Worm (Caenorhabditis elegans) whole organism, late embryonic: ENCODE measurements around the gene Y62H9A.2.
A peak's percentile ranks its signal among the peaks of the same experiment; 100 is the strongest.

Experiments used
- C08G9.2 ChIP-seq: sonication (generic microtip); optimal IDR thresholded peaks from 2 replicates; lab custom pipeline; 2016; ENCODE audit warnings: mild to moderate bottlenecking, missing genetic modification characterization, moderate library complexity, missing compliant biosample characterization
- C38D4.7 ChIP-seq: fragments of 200-800 bp; sonication (Bioruptor generic); optimal IDR thresholded peaks from 2 replicates; lab custom pipeline; 2018; ENCODE audit warnings: mild to moderate bottlenecking, missing genetic modification characterization, moderate library complexity, missing compliant biosample characterization
- F13H6.1 ChIP-seq: sonication (generic microtip); optimal IDR thresholded peaks from 2 replicates; lab custom pipeline; 2016; ENCODE audit warnings: missing genetic modification characterization, missing compliant biosample characterization
- K02D7.2 ChIP-seq: sonication (generic microtip); optimal IDR thresholded peaks from 2 replicates; lab custom pipeline; 2017; ENCODE audit warnings: mild to moderate bottlenecking, missing genetic modification characterization, missing compliant biosample characterization
- K09A11.1 ChIP-seq: sonication (generic microtip); optimal IDR thresholded peaks from 2 replicates; lab custom pipeline; 2017; ENCODE audit warnings: antibody characterized with exemption, mild to moderate bottlenecking, missing genetic modification characterization, missing compliant biosample characterization; ENCODE audit not compliant: insufficient read depth
- Y22D7AL.16 ChIP-seq: sonication (generic microtip); optimal IDR thresholded peaks from 2 replicates; lab custom pipeline; 2016; ENCODE audit warnings: missing genetic modification characterization, missing compliant biosample characterization
- ceh-14 ChIP-seq: sonication (generic microtip); optimal IDR thresholded peaks from 2 replicates; lab custom pipeline; 2016; ENCODE audit warnings: missing genotype, missing genetic modification characterization, missing compliant biosample characterization
- ceh-18 ChIP-seq: sonication (generic microtip); optimal IDR thresholded peaks from 2 replicates; lab custom pipeline; 2016; ENCODE audit warnings: missing genetic modification characterization, missing compliant biosample characterization
- ceh-24 ChIP-seq: sonication (generic microtip); optimal IDR thresholded peaks from 2 replicates; lab custom pipeline; 2016; ENCODE audit warnings: mild to moderate bottlenecking, missing genetic modification characterization, missing compliant biosample characterization
- ceh-30 ChIP-seq: fragments of 150-350 bp; optimal IDR thresholded peaks from 2 replicates; lab custom pipeline; 2014; ENCODE audit warnings: missing biosample characterization, missing genetic modification characterization
- ceh-48 ChIP-seq: sonication (generic microtip); optimal IDR thresholded peaks from 2 replicates; lab custom pipeline; 2016; ENCODE audit warnings: missing genetic modification characterization, inconsistent platforms, missing compliant biosample characterization
- ceh-6 ChIP-seq: fragments of 200-800 bp; sonication (Bioruptor generic); optimal IDR thresholded peaks from 2 replicates; lab custom pipeline; 2018; ENCODE audit warnings: mild to moderate bottlenecking, missing genetic modification characterization, missing compliant biosample characterization
- dmd-4 ChIP-seq: sonication (generic microtip); optimal IDR thresholded peaks from 2 replicates; lab custom pipeline; 2016; ENCODE audit warnings: borderline replicate concordance, missing genetic modification characterization, missing compliant biosample characterization
- elt-2 ChIP-seq: sonication (generic microtip); optimal IDR thresholded peaks from 2 replicates; lab custom pipeline; 2016; ENCODE audit warnings: missing genetic modification reagents, missing genetic modification characterization, missing compliant biosample characterization
- elt-4 ChIP-seq: sonication (generic microtip); optimal IDR thresholded peaks from 2 replicates; lab custom pipeline; 2016; ENCODE audit warnings: missing genetic modification characterization, missing compliant biosample characterization
- ets-4 ChIP-seq: sonication (generic microtip); optimal IDR thresholded peaks from 2 replicates; lab custom pipeline; 2016; ENCODE audit warnings: missing genetic modification characterization, missing compliant biosample characterization
- hlh-13 ChIP-seq: fragments of 200-800 bp; sonication (Bioruptor generic); optimal IDR thresholded peaks from 2 replicates; lab custom pipeline; 2018; ENCODE audit warnings: mild to moderate bottlenecking, missing genetic modification characterization, missing compliant biosample characterization
- hlh-15 ChIP-seq: sonication (generic microtip); optimal IDR thresholded peaks from 2 replicates; lab custom pipeline; 2016; ENCODE audit warnings: missing genetic modification characterization, missing compliant biosample characterization
- hlh-6 ChIP-seq: sonication (generic microtip); optimal IDR thresholded peaks from 2 replicates; lab custom pipeline; 2016; ENCODE audit warnings: missing genotype, missing genetic modification characterization, missing compliant biosample characterization
- hlh-8 ChIP-seq: sonication (generic microtip); optimal IDR thresholded peaks from 2 replicates; lab custom pipeline; 2016; ENCODE audit warnings: missing genotype, missing genetic modification characterization, missing compliant biosample characterization
- lim-6 ChIP-seq: sonication (generic microtip); optimal IDR thresholded peaks from 2 replicates; lab custom pipeline; 2016; ENCODE audit warnings: missing genetic modification characterization, missing compliant biosample characterization
- lin-11 ChIP-seq: fragments of 200-800 bp; sonication (Bioruptor generic); optimal IDR thresholded peaks from 2 replicates; lab custom pipeline; 2018; ENCODE audit warnings: mild to moderate bottlenecking, missing genetic modification characterization, missing compliant biosample characterization
- madf-2 ChIP-seq: sonication (generic microtip); optimal IDR thresholded peaks from 2 replicates; lab custom pipeline; 2017; ENCODE audit warnings: missing genetic modification characterization, missing compliant biosample characterization
- nfya-1 ChIP-seq: sonication (generic microtip); optimal IDR thresholded peaks from 2 replicates; lab custom pipeline; 2017; ENCODE audit warnings: missing genetic modification characterization, mild to moderate bottlenecking, missing compliant biosample characterization, antibody characterized with exemption, moderate library complexity
- nhr-232 ChIP-seq: sonication (generic microtip); optimal IDR thresholded peaks from 2 replicates; lab custom pipeline; 2016; ENCODE audit warnings: missing genetic modification characterization, missing compliant biosample characterization
- npax-4 ChIP-seq: sonication (generic microtip); optimal IDR thresholded peaks from 2 replicates; lab custom pipeline; 2016; ENCODE audit warnings: missing genetic modification characterization, missing compliant biosample characterization
- pag-3 ChIP-seq: sonication (generic microtip); optimal IDR thresholded peaks from 2 replicates; lab custom pipeline; 2016; ENCODE audit warnings: missing compliant biosample characterization, missing genetic modification characterization, borderline replicate concordance
- pat-9 ChIP-seq: fragments of 200-800 bp; sonication (Bioruptor generic); optimal IDR thresholded peaks from 2 replicates; lab custom pipeline; 2018; ENCODE audit warnings: mild to moderate bottlenecking, missing genetic modification characterization, moderate library complexity, missing compliant biosample characterization
- pax-1 ChIP-seq: fragments of 150-350 bp; optimal IDR thresholded peaks from 2 replicates; lab custom pipeline; 2014; ENCODE audit warnings: missing biosample characterization, missing genetic modification characterization
- pqm-1 ChIP-seq: sonication (generic microtip); optimal IDR thresholded peaks from 2 replicates; lab custom pipeline; 2016; ENCODE audit warnings: missing genetic modification characterization, missing compliant biosample characterization
- pros-1 ChIP-seq: fragments of 150-350 bp; optimal IDR thresholded peaks from 2 replicates; lab custom pipeline; 2014; ENCODE audit warnings: missing biosample characterization, missing genetic modification reagents, missing genetic modification characterization
- ref-2 ChIP-seq: sonication (generic microtip); optimal IDR thresholded peaks from 2 replicates; lab custom pipeline; 2016; ENCODE audit warnings: missing genetic modification characterization, missing compliant biosample characterization
- rnt-1 ChIP-seq: sonication (generic microtip); optimal IDR thresholded peaks from 2 replicates; lab custom pipeline; 2016; ENCODE audit warnings: missing genetic modification characterization, missing compliant biosample characterization
- sdc-2 ChIP-seq: sonication (generic microtip); optimal IDR thresholded peaks from 2 replicates; lab custom pipeline; 2016; ENCODE audit warnings: missing genotype, missing genetic modification characterization, missing compliant biosample characterization
- sox-4 ChIP-seq: sonication (generic microtip); optimal IDR thresholded peaks from 2 replicates; lab custom pipeline; 2017; ENCODE audit warnings: mild to moderate bottlenecking, missing genetic modification characterization, inconsistent platforms, missing compliant biosample characterization
- syd-9 ChIP-seq: sonication (generic microtip); optimal IDR thresholded peaks from 2 replicates; lab custom pipeline; 2016; ENCODE audit warnings: mild to moderate bottlenecking, missing genetic modification characterization, moderate library complexity, missing compliant biosample characterization
- tbx-2 ChIP-seq: sonication (generic microtip); optimal IDR thresholded peaks from 2 replicates; lab custom pipeline; 2016; ENCODE audit warnings: missing genetic modification characterization, missing compliant biosample characterization
- tbx-7 ChIP-seq: sonication (generic microtip); optimal IDR thresholded peaks from 2 replicates; lab custom pipeline; 2016; ENCODE audit warnings: missing genotype, missing genetic modification characterization, missing compliant biosample characterization
- ttx-3 ChIP-seq: sonication (generic microtip); optimal IDR thresholded peaks from 2 replicates; lab custom pipeline; 2016; ENCODE audit warnings: missing genetic modification reagents, missing genetic modification characterization, missing compliant biosample characterization
- zip-5 ChIP-seq: sonication (generic microtip); optimal IDR thresholded peaks from 2 replicates; lab custom pipeline; 2016; ENCODE audit warnings: missing genetic modification characterization, missing compliant biosample characterization
- ztf-16 ChIP-seq: sonication (generic microtip); optimal IDR thresholded peaks from 2 replicates; lab custom pipeline; 2017; ENCODE audit warnings: missing genetic modification characterization, missing compliant biosample characterization

Y62H9A.2 gene

DNA sequence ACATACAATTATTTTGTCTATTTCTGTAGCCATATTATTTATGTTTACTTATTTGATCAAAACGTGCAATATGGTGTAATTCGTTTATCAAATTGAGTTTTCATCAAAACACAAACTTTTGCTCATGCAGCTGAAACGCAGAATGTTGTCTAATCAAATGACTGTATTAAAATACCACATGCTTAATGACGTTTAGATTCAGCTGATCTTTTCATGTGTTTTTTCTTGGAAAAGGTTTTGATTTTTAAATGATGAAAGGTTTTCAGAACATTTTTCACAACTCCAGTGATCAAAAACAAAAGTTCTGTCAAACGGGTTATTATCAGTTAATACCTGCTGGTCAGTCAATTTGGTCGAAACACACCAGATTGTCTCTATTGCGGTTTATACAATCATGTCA is 2.7 kb downstream of the Y62H9A.2 start, which contains the start of gene Y62H9A.1:
Gene Y62H9A.1, plus strand, starts transcription at position 282 of the 400 bp plus-strand sequence.
- TF ChIP-seq hlh-6 (tag; lab: Kevin White, UChicago) (no peak), tbx-7 (no peak), ceh-48 (tag; lab: Kevin White, UChicago) (no peak), ceh-18 (tag; lab: Kevin White, UChicago) (no peak), lin-11 (tag; lab: Kevin White, UChicago) (no peak), ceh-6 (no peak), npax-4 (tag; lab: Kevin White, UChicago) (no peak), hlh-15 (no peak), ceh-24 (tag; lab: Kevin White, UChicago) (no peak), elt-2 (no peak), syd-9 (no peak), F13H6.1 (tag; lab: Kevin White, UChicago) (no peak), elt-4 (tag; lab: Kevin White, UChicago) (no peak)

DNA sequence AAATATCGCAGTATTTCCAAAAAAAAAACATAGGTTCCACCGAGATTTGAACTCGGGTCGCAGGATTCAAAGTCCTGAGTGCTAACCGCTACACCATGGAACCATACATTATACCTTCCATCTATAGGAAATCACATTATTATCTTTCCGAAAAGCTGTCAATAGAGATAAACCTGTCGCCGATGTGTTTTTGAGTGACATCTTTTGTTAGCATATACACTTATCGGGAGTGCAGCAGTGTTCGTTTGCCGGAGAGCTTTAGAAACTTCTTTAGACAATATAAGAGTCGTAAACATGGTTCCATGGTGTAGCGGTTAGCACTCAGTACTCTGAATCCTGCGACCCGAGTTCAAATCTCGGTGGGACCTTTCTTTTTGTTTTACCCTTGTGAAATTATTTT is 5.8 kb downstream of the Y62H9A.2 start:
- no peak for TF ChIP-seq pat-9 (tag; lab: Kevin White, UChicago)

DNA sequence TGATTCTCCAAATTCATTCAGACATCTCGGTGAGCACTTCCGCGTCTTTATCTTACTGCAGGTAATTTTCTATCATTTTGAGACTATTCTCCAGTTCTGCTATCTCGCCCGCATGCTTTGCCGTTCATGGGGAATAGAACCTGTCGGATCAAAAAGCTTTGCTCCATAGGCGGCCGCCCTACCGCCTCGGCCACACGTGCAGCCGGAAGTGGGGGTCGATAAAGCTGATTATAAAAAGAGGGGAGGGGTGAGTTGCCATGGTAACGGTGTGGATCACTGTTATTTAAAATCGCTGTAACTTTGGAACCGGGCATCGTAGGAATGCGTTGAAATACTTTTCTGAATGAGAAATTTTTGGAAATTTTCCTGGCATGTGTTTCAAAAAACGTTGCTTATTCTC is 7.6 kb downstream of the Y62H9A.2 start:
- TF ChIP-seq C38D4.7: peak; percentile 4
- no peak for TF ChIP-seq lim-6
- no peak for TF ChIP-seq hlh-6 (tag; lab: Kevin White, UChicago)
- TF ChIP-seq sdc-2 (tag; lab: Kevin White, UChicago): peak; percentile 12

DNA sequence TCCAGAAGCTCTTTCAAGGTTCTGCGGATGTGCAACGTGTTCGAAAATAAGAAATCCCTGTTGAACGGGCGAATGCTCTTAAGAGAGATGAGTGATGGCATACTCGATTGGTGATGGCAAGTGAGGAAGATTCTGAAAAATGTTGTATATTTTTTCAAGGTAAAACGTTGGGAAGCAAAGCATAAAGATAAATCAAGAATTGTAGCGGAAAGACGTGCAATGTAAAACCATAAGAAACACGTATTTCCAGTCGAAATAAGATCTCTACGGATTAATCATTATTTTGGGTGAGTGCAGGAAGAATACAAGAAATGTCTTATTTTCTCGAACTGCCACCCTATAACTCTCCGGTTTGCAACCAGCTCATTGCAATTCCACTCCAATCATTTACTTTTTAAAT is 8.7 kb downstream of the Y62H9A.2 start, which contains the start of gene dot-1.2:
Gene dot-1.2, minus strand, starts transcription at position 101 of the 400 bp plus-strand sequence.
- TF ChIP-seq ref-2 (tag; lab: Kevin White, UChicago) (no peak), K09A11.1 (tag; lab: Kevin White, UChicago) (no peak), ttx-3 (tag; lab: Kevin White, UChicago) (no peak), ceh-14 (no peak), sox-4 (tag; lab: Kevin White, UChicago) (no peak), K02D7.2 (no peak), zip-5 (tag; lab: Kevin White, UChicago) (no peak), pqm-1 (tag; lab: Kevin White, UChicago) (no peak), pax-1 (tag; lab: Kevin White, UChicago) (no peak), pros-1 (no peak), tbx-2 (tag; lab: Kevin White, UChicago) (no peak)

DNA sequence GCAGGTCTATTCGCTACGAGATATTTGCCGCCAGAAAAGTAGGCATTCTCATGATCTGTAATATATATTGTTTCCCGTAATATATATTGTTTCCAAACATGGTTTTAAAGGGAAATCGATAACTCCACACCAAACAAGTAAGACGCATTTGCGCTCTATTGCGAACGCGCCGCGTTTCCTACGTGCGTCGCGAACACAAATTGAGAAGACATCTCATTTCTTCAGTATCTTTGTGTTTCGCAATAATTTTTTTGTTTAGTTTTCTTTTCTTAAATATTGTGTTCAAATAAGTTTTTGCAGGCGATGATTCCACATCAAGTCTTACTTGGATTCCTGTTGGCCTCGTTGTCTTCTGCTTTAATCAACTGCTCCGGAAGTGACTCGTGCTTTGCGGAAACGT is 12.9 kb downstream of the Y62H9A.2 start, which contains the start of gene F54F7.6:
Gene F54F7.6, plus strand, starts transcription at position 301 of the 400 bp plus-strand sequence.
- TF ChIP-seq madf-2: no peak
- TF ChIP-seq zip-5 (tag; lab: Kevin White, UChicago): no peak

DNA sequence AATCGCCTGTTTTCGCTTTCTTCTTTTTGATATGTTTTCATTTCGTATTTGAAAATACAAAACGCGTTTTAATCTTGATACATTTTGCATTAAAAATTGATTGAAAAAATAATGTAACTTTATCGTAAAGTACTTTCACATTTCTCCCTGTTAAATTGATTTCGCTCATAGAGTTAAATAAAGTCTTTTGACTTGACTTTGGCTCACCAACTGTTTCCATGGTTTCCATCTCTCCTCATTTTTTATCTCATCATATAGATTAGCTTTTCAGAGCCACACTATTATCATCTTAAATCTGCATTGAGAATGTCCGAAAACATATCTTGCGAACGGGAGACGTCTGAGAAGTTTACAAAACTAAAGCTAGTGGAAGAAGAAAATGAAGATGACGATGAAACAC is 14.7 kb downstream of the Y62H9A.2 start, which contains the start of gene F54F7.10:
Gene F54F7.10, plus strand, starts transcription at position 301 of the 400 bp plus-strand sequence.
- TF ChIP-seq ceh-30 (tag; lab: Kevin White, UChicago): no peak
- no peak for TF ChIP-seq nfya-1 (tag; lab: Kevin White, UChicago)
- no peak for TF ChIP-seq hlh-13 (GFP tag; lab: Kevin White, UChicago)
- no peak for TF ChIP-seq dmd-4 (tag; lab: Kevin White, UChicago)
- no peak for TF ChIP-seq hlh-8 (tag; lab: Kevin White, UChicago)
- TF ChIP-seq ceh-6: no peak
- no peak for TF ChIP-seq C08G9.2 (tag; lab: Kevin White, UChicago)
- TF ChIP-seq rnt-1 (tag; lab: Kevin White, UChicago): no peak
- TF ChIP-seq nhr-232 (tag; lab: Kevin White, UChicago): no peak
- TF ChIP-seq elt-2: no peak
- no peak for TF ChIP-seq Y22D7AL.16 (tag; lab: Kevin White, UChicago)
- no peak for TF ChIP-seq K09A11.1 (tag; lab: Kevin White, UChicago)
- TF ChIP-seq ref-2 (tag; lab: Kevin White, UChicago): no peak
- no peak for TF ChIP-seq pag-3
- TF ChIP-seq ets-4: no peak
- no peak for TF ChIP-seq ztf-16
- TF ChIP-seq ceh-48 (tag; lab: Kevin White, UChicago): no peak
